Worm (Caenorhabditis elegans) whole organism, young adult: ENCODE data around the gene ZC53.2.
A peak's percentile ranks its signal among the peaks of the same experiment; 100 is the strongest.

Source experiments
- B0019.2 ChIP-seq: fragments of 200-800 bp; sonication (Bioruptor generic); conservative IDR thresholded peaks from 2 replicates; pipeline ENCODE4 v1.3.6; 2022; ENCODE audit warnings: missing genetic modification reagents, missing genetic modification characterization, missing compliant biosample characterization
- B0261.1 ChIP-seq: sonication (generic microtip); optimal IDR thresholded peaks from 2 replicates; lab custom pipeline; 2016; ENCODE audit warnings: mild to moderate bottlenecking, missing genetic modification characterization, moderate library complexity, missing compliant biosample characterization
- C17E4.6 ChIP-seq: fragments of 200-800 bp; sonication (Bioruptor generic); IDR thresholded peaks from 2 replicates; pipeline ENCODE4 v1.3.6; 2022; ENCODE audit warnings: missing genetic modification reagents, missing genetic modification characterization, missing compliant biosample characterization
- F10E7.11 ChIP-seq: sonication (generic microtip); optimal IDR thresholded peaks from 2 replicates; lab custom pipeline; 2017; ENCODE audit warnings: mild to moderate bottlenecking, missing genetic modification characterization, moderate library complexity, missing compliant biosample characterization
- F49E8.2 ChIP-seq: sonication (generic microtip); optimal IDR thresholded peaks from 3 replicates; lab custom pipeline; 2017; ENCODE audit warnings: missing genetic modification characterization, mild to moderate bottlenecking, missing compliant biosample characterization, antibody characterized with exemption, moderate library complexity; ENCODE audit not compliant: insufficient read depth
- F55B11.4 ChIP-seq: sonication (generic microtip); optimal IDR thresholded peaks from 2 replicates; lab custom pipeline; 2016; ENCODE audit warnings: missing compliant biosample characterization, missing genetic modification characterization, borderline replicate concordance; ENCODE audit not compliant: insufficient read depth
- F57C9.4 ChIP-seq: sonication (generic microtip); optimal IDR thresholded peaks from 2 replicates; lab custom pipeline; 2017; ENCODE audit warnings: mild to moderate bottlenecking, missing genetic modification characterization, missing compliant biosample characterization
- K11D2.4 ChIP-seq: fragments of 200-800 bp; sonication (Bioruptor generic); IDR thresholded peaks from 2 replicates; pipeline ENCODE4 v1.3.6; 2022; ENCODE audit warnings: missing genetic modification reagents, missing genetic modification characterization, missing compliant biosample characterization
- T07F8.4 ChIP-seq: sonication (generic microtip); optimal IDR thresholded peaks from 2 replicates; lab custom pipeline; 2016; ENCODE audit warnings: mild to moderate bottlenecking, missing genetic modification characterization, moderate library complexity, missing compliant biosample characterization
- T26A5.8 ChIP-seq: sonication (generic microtip); optimal IDR thresholded peaks from 2 replicates; lab custom pipeline; 2016; ENCODE audit warnings: missing genetic modification characterization, missing compliant biosample characterization
- Y56A3A.18 ChIP-seq: fragments of 200-800 bp; sonication (Bioruptor generic); IDR thresholded peaks from 2 replicates; pipeline ENCODE4 v1.3.6; 2022; ENCODE audit warnings: missing genetic modification reagents, missing genetic modification characterization, missing compliant biosample characterization
- akir-1 ChIP-seq: fragments of 200-800 bp; sonication (Bioruptor generic); optimal IDR thresholded peaks from 2 replicates; lab custom pipeline; 2018; ENCODE audit warnings: mild to moderate bottlenecking, missing genetic modification characterization, moderate library complexity, missing compliant biosample characterization
- aptf-3 ChIP-seq: fragments of 200-800 bp; sonication (Bioruptor generic); IDR thresholded peaks from 2 replicates; pipeline ENCODE4 v1.3.6; 2022; ENCODE audit warnings: missing genetic modification characterization, missing compliant biosample characterization
- athp-1 ChIP-seq: sonication (generic microtip); optimal IDR thresholded peaks from 2 replicates; lab custom pipeline; 2017; ENCODE audit warnings: mild to moderate bottlenecking, missing genetic modification characterization, missing compliant biosample characterization
- attf-3 ChIP-seq: fragments of 200-800 bp; sonication (Bioruptor generic); conservative IDR thresholded peaks from 2 replicates; pipeline ENCODE4 v1.3.6; 2022; ENCODE audit warnings: missing genetic modification reagents, missing genetic modification characterization, missing compliant biosample characterization
- attf-6 ChIP-seq: fragments of 200-800 bp; sonication (Bioruptor generic); IDR thresholded peaks from 2 replicates; pipeline ENCODE4 v1.3.6; 2022; ENCODE audit warnings: missing genetic modification reagents, missing genetic modification characterization, missing compliant biosample characterization
- dox-1 ChIP-seq: fragments of 200-800 bp; sonication (Bioruptor generic); IDR thresholded peaks from 2 replicates; pipeline ENCODE4 v1.3.6; 2022; ENCODE audit warnings: missing genetic modification reagents, missing genetic modification characterization, missing compliant biosample characterization
- egl-18 ChIP-seq: fragments of 200-800 bp; sonication (Bioruptor generic); IDR thresholded peaks from 2 replicates; pipeline ENCODE4 v1.3.6; 2022; ENCODE audit warnings: missing genetic modification reagents, missing genetic modification characterization, missing compliant biosample characterization
- egl-44 ChIP-seq: fragments of 200-800 bp; sonication (Bioruptor generic); IDR thresholded peaks from 2 replicates; pipeline ENCODE4 v1.3.6; 2022; ENCODE audit warnings: missing genetic modification reagents, missing genetic modification characterization, missing compliant biosample characterization
- egrh-3 ChIP-seq: fragments of 200-800 bp; sonication (Bioruptor generic); IDR thresholded peaks from 2 replicates; pipeline ENCODE4 v1.3.6; 2022; ENCODE audit warnings: missing genetic modification reagents, missing genetic modification characterization, missing compliant biosample characterization
- ets-4 ChIP-seq: fragments of 200-800 bp; sonication (Bioruptor generic); optimal IDR thresholded peaks from 2 replicates; lab custom pipeline; 2018; ENCODE audit warnings: mild to moderate bottlenecking, missing genetic modification characterization, missing compliant biosample characterization
- gei-17 ChIP-seq: fragments of 200-800 bp; sonication (Bioruptor generic); optimal IDR thresholded peaks from 2 replicates; lab custom pipeline; 2018; ENCODE audit warnings: mild to moderate bottlenecking, missing genetic modification characterization, missing compliant biosample characterization
- let-607 ChIP-seq, 2 experiments: fragments of 200-800 bp in 1 of 2; sonication (Bioruptor generic) in 1 of 2; sonication (generic microtip) in 1 of 2; optimal IDR thresholded peaks; 2 replicates each; lab custom pipeline; 2016 to 2018; ENCODE audit warnings: mild to moderate bottlenecking in 2 of 2, missing compliant biosample characterization in 2 of 2, missing genetic modification characterization in 2 of 2, moderate library complexity in 2 of 2, missing genotype in 1 of 2
- lin-40 ChIP-seq: sonication (generic microtip); optimal IDR thresholded peaks from 2 replicates; lab custom pipeline; 2016; ENCODE audit warnings: missing genetic modification characterization, mild to moderate bottlenecking, missing compliant biosample characterization, missing genotype, missing genetic modification reagents
- lir-1 ChIP-seq: fragments of 200-800 bp; sonication (Bioruptor generic); conservative IDR thresholded peaks from 2 replicates; pipeline ENCODE4 v1.3.6; 2022; ENCODE audit warnings: missing genetic modification reagents, missing genetic modification characterization, missing compliant biosample characterization
- lsl-1 ChIP-seq: fragments of 200-800 bp; sonication (Bioruptor generic); optimal IDR thresholded peaks from 2 replicates; lab custom pipeline; 2018; ENCODE audit warnings: mild to moderate bottlenecking, missing genetic modification characterization, moderate library complexity, missing compliant biosample characterization
- madf-3 ChIP-seq: fragments of 200-800 bp; sonication (Bioruptor generic); IDR thresholded peaks from 2 replicates; pipeline ENCODE4 v1.3.6; 2022; ENCODE audit warnings: missing genetic modification reagents, missing genetic modification characterization, missing compliant biosample characterization
- madf-8 ChIP-seq: fragments of 200-800 bp; sonication (Bioruptor generic); conservative IDR thresholded peaks from 2 replicates; pipeline ENCODE4 v1.3.6; 2022; ENCODE audit warnings: missing genetic modification reagents, missing genetic modification characterization, missing compliant biosample characterization
- mcd-1 ChIP-seq: fragments of 200-800 bp; sonication (Bioruptor generic); IDR thresholded peaks from 2 replicates; pipeline ENCODE4 v1.3.6; 2022; ENCODE audit warnings: missing genetic modification reagents, missing genetic modification characterization, missing compliant biosample characterization
- mes-4 ChIP-seq: sonication (generic microtip); optimal IDR thresholded peaks from 2 replicates; lab custom pipeline; 2016; ENCODE audit warnings: missing genotype, missing genetic modification characterization, missing compliant biosample characterization
- nfyb-1 ChIP-seq: fragments of 200-800 bp; sonication (Bioruptor generic); IDR thresholded peaks from 2 replicates; pipeline ENCODE4 v1.3.6; 2022; ENCODE audit warnings: missing genetic modification reagents, missing genetic modification characterization, missing compliant biosample characterization
- nhr-179 ChIP-seq: sonication (generic microtip); optimal IDR thresholded peaks from 2 replicates; lab custom pipeline; 2016; ENCODE audit warnings: mild to moderate bottlenecking, missing genetic modification characterization, missing compliant biosample characterization
- pbrm-1 ChIP-seq: fragments of 200-800 bp; sonication (Bioruptor generic); IDR thresholded peaks from 2 replicates; pipeline ENCODE4 v1.3.6; 2022; ENCODE audit warnings: missing genetic modification reagents, missing genetic modification characterization, missing compliant biosample characterization
- pha-4 ChIP-seq: fragments of 150-350 bp; sonication (generic microtip); optimal IDR thresholded peaks from 2 replicates; lab custom pipeline; 2014; ENCODE audit warnings: missing biosample characterization, missing genetic modification reagents, missing genetic modification characterization
- rpc-1 ChIP-seq, 2 experiments: fragments of 150-350 bp in 1 of 2; sonication (generic microtip) in 1 of 2; optimal IDR thresholded peaks; 2 replicates each; lab custom pipeline; 2014 to 2018; ENCODE audit warnings: missing biosample characterization in 1 of 2, missing genetic modification characterization in 1 of 2, missing genetic modification reagents in 1 of 2, missing genotype in 1 of 2
- tbp1 ChIP-seq: fragments of 200-800 bp; sonication (Bioruptor generic); optimal IDR thresholded peaks from 2 replicates; lab custom pipeline; 2018; ENCODE audit warnings: mild to moderate bottlenecking, missing genetic modification characterization, missing compliant biosample characterization
- xnd-1 ChIP-seq: sonication (generic microtip); optimal IDR thresholded peaks from 2 replicates; lab custom pipeline; 2016; ENCODE audit warnings: missing genotype, missing genetic modification reagents, missing genetic modification characterization, missing compliant biosample characterization
- zfh-2 ChIP-seq: fragments of 200-800 bp; sonication (Bioruptor generic); conservative IDR thresholded peaks from 2 replicates; pipeline ENCODE4 v1.3.6; 2022; ENCODE audit warnings: missing genetic modification reagents, missing genetic modification characterization, missing compliant biosample characterization
- ztf-22 ChIP-seq: fragments of 200-800 bp; sonication (Bioruptor generic); optimal IDR thresholded peaks from 2 replicates; lab custom pipeline; 2018; ENCODE audit warnings: mild to moderate bottlenecking, missing genetic modification characterization, moderate library complexity, missing compliant biosample characterization
- ztf-25 ChIP-seq: fragments of 200-800 bp; sonication (Bioruptor generic); IDR thresholded peaks from 2 replicates; pipeline ENCODE4 v1.3.6; 2022; ENCODE audit warnings: missing genetic modification reagents, missing genetic modification characterization, missing compliant biosample characterization
- ztf-28 ChIP-seq: fragments of 200-800 bp; sonication (Bioruptor generic); IDR thresholded peaks from 2 replicates; pipeline ENCODE4 v1.3.6; 2022; ENCODE audit warnings: missing genetic modification reagents, missing genetic modification characterization, missing compliant biosample characterization

Gene ZC53.2

ce11 chrX:1939887-1940286 is 15.8 kb upstream of the ZC53.2 start, which contains the start of gene Y59E1A.4:
Y59E1A.4 (minus strand) TSS chrX:1939987.
- no peak for TF ChIP-seq B0019.2 (GFP tag; lab: Robert Waterston, UW)
- no peak for TF ChIP-seq mcd-1 (GFP tag; lab: Robert Waterston, UW)
- TF ChIP-seq ztf-22 (GFP tag; lab: Kevin White, UChicago): no peak
- TF ChIP-seq aptf-3 (GFP tag; lab: Robert Waterston, UW): no peak
- TF ChIP-seq attf-6 (GFP tag; lab: Robert Waterston, UW): no peak
- TF ChIP-seq athp-1: no peak
- TF ChIP-seq, all 124 proteins: peak for 0

ce11 chrX:1939248-1939647 is 15.2 kb upstream of the ZC53.2 start:
- TF ChIP-seq rpc-1 (optimal IDR thresholded peaks at IDR 0.05; lab: Kevin White, UChicago) (peak; percentile 61), rpc-1 (tag; optimal IDR thresholded peaks at IDR 0.05; lab: Kevin White, UChicago) (peak; percentile 82), F49E8.2 (no peak), B0261.1 (peak; percentile 68), attf-3 (GFP tag; lab: Robert Waterston, UW) (no peak), madf-3 (GFP tag; lab: Robert Waterston, UW) (0 out of 2 replicates have a peak, but pooled peaks have one; percentile 61), tbp1 (GFP tag; lab: Kevin White, UChicago) (peak; percentile 86)

ce11 chrX:1935438-1935837 is 11.4 kb upstream of the ZC53.2 start:
- TF ChIP-seq athp-1 (no peak), mes-4 (no peak), T26A5.8 (tag; lab: Kevin White, UChicago) (no peak), egl-44 (GFP tag; lab: Robert Waterston, UW) (no peak), ztf-25 (no peak), T07F8.4 (tag; lab: Kevin White, UChicago) (no peak), C17E4.6 (GFP tag; lab: Robert Waterston, UW) (no peak), K11D2.4 (GFP tag; lab: Robert Waterston, UW) (no peak), lir-1 (GFP tag; lab: Robert Waterston, UW) (no peak), F10E7.11 (tag; lab: Kevin White, UChicago) (no peak), nhr-179 (tag; lab: Kevin White, UChicago) (no peak), lin-40 (no peak), egl-18 (GFP tag; lab: Robert Waterston, UW) (no peak), akir-1 (GFP tag; lab: Kevin White, UChicago) (no peak), F57C9.4 (no peak)

- TF ChIP-seq zfh-2: no peak
These were observed 1.7 kb downstream of the ZC53.2 start, which contains the start of gene ZC53.22 for ce11 chrX:1922294-1922693. ZC53.22 (minus strand) TSS chrX:1922394.

- TF ChIP-seq F55B11.4 (tag; lab: Kevin White, UChicago) (no peak), ets-4 (no peak), egrh-3 (GFP tag; lab: Robert Waterston, UW) (no peak), ztf-22 (GFP tag; lab: Kevin White, UChicago) (no peak), Y56A3A.18 (no peak), T26A5.8 (tag; lab: Kevin White, UChicago) (no peak), dox-1 (GFP tag; lab: Robert Waterston, UW) (no peak), pha-4 (no peak), nfyb-1 (GFP tag; lab: Robert Waterston, UW) (no peak), xnd-1 (tag; lab: Kevin White, UChicago) (no peak), madf-8 (GFP tag; lab: Robert Waterston, UW) (no peak), let-607 (tag; optimal IDR thresholded peaks at IDR 0.05; lab: Kevin White, UChicago) (no peak), pbrm-1 (GFP tag; lab: Robert Waterston, UW) (no peak), gei-17 (GFP tag; lab: Kevin White, UChicago) (no peak), lsl-1 (GFP tag; lab: Kevin White, UChicago) (no peak), ztf-28 (no peak)
These were observed 6.9 kb downstream of the ZC53.2 start, which contains the start of gene dot-1.5 for ce11 chrX:1917169-1917568. dot-1.5 (plus strand) TSS chrX:1917469.
